Fruit fly (Drosophila melanogaster) whole organism: ENCODE measurements around the gene bru3.

Source experiments
- CG8478 ChIP-seq: fragments of >200 bp; optimal IDR thresholded peaks from 2 replicates; lab custom pipeline; 2018; ENCODE audit warnings: inconsistent platforms
- EcR ChIP-seq, 2 experiments: fragments of >200 bp; optimal IDR thresholded peaks; 2 replicates each; lab custom pipeline; 2017; ENCODE audit warnings: missing biosample characterization in 2 of 2, missing genetic modification characterization in 2 of 2, missing genetic modification reagents in 2 of 2
- pan ChIP-seq: fragments of >200 bp; optimal IDR thresholded peaks from 2 replicates; lab custom pipeline; 2017
- psq ChIP-seq: fragments of >200 bp; optimal IDR thresholded peaks from 2 replicates; lab custom pipeline; 2017

- TF ChIP-seq psq (lab: Kevin White, UChicago), result no peak
- TF ChIP-seq EcR (GFP tag; optimal IDR thresholded peaks at IDR 0.05; lab: Kevin White, UChicago), result no peak
- no peak for TF ChIP-seq pan (lab: Kevin White, UChicago)
- no peak for TF ChIP-seq CG8478 (lab: Kevin White, UChicago)
These were observed 40.6 kb downstream of the bru3 start for dm6 chr3L:13762632-13763031.
